Fruit fly (Drosophila melanogaster) Kc167 (cell line): ENCODE results near the gene sog.

Experiments used
- Myc ChIP-seq: fragments of >200 bp; optimal IDR thresholded peaks from 2 replicates; lab custom pipeline; 2017; ENCODE audit warnings: missing external identifiers
- h ChIP-seq: fragments of >200 bp; optimal IDR thresholded peaks from 3 replicates; lab custom pipeline; 2018; ENCODE audit warnings: missing external identifiers
- insv ChIP-seq: fragments of >200 bp; optimal IDR thresholded peaks from 3 replicates; lab custom pipeline; 2018; ENCODE audit warnings: missing external identifiers
- psq ChIP-seq: fragments of >200 bp; optimal IDR thresholded peaks from 2 replicates; lab custom pipeline; 2017; ENCODE audit warnings: missing external identifiers
- ttk ChIP-seq: sonication (Bioruptor generic); optimal IDR thresholded peaks from 2 replicates; lab custom pipeline; 2017; ENCODE audit warnings: missing external identifiers

DNA sequence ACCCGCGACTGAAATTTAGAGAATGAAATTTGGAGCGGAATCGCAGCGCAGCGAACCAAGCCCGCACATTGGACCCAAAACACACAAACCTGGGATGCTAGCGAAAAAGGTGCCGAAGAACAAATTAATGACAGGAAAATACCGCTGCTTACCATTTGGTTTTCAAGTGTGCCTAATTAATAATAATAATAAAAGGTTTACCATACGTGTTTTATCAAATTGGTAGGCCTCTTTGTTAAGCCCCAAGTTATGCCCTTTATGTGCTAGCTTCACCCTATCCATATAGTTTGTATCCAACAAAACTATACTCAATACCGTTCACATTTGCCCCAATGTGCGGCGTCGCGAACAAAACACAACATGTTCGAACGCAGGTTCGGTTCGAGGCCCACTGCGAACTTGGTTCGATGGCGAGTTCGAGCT, 79.0 kb downstream of the sog start, which contains the start of gene Ac13E:
- no peak for TF ChIP-seq Myc (lab: Kevin White, UChicago)
- TF ChIP-seq ttk (lab: Kevin White, UChicago) = no peak
- no peak for TF ChIP-seq psq (lab: Kevin White, UChicago)
- TF ChIP-seq insv (lab: Kevin White, UChicago) = no peak
- TF ChIP-seq h = no peak
